Fruit fly (Drosophila melanogaster): ENCODE measurements around the gene CG9215.

CG9215 gene

DNA sequence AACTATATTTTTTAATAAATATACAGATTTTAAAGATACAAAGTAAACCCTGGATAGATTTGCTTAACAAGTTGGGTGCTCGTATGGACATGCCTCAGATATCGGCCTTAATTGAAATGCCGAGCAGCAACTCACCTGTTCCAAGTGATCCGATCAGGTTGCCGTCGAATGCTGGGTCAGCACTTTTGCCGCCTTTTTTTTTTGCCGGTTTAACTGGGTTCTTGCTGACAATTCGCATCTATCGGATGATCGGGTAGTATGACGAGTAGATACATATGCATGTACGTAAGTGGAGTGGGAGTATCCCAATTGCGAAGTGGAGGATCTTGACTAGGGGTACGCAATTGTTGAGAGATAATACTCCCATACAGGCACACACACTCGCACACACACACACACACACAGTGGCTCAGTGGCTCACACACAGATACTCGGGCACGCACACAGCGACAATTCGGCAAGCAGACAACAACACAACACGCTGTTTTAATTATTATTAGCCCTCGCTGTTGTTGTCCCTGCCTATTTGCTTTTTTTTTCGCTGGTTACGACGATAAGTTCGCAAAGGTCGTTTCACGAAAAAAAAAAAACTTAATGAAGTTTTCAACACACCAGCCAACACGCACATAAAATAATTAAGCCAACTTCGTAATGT lies 10.3 kb upstream of the CG9215 start:
- TF ChIP-seq EcR (GFP tag; optimal IDR thresholded peaks at IDR 0.05) (no peak), Dll (optimal IDR thresholded peaks at IDR 0.05) (peak; percentile 31), pan (optimal IDR thresholded peaks at IDR 0.05) (no peak), psq (optimal IDR thresholded peaks at IDR 0.05) (no peak), usp (GFP tag; optimal IDR thresholded peaks at IDR 0.05) (no peak), CG8478 (optimal IDR thresholded peaks at IDR 0.05) (no peak)

DNA sequence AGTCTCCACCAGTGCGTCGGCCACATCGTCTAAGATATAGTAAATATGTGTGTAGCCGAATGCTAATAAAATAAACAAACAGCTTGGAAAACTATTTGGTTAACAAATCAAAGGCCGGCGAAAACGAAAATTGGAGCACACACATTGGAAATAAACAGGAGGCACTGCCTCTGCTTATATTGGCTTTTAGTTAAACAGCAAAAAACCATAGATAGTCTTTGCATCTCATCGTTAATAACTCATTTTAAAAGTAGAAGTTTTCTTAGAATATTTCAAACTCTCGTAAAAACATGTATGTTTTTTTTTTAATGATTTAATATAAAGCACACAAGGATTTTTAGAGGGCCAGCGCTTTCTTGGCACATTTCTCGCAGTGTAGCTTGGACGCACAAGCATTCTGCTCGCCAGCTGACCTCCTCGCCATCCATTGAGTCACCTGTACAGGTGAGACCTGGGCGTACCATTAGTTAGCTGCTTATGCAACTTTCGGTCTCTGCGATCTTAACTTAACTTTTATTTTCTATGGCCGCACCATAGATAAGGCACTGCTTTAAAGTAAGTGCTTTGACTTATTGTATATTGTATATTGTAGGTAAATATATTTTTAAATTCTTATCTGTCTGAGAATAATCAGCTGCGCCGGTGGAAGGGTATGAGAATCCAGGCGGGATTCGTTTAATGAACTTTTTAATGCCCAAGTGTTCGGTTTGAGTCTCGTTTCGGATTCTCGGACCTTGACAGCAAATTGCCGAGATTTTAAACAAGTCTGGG lies 9.2 kb upstream of the CG9215 start:
- no peak for TF ChIP-seq pan (optimal IDR thresholded peaks at IDR 0.05)
- no peak for TF ChIP-seq Dll (optimal IDR thresholded peaks at IDR 0.05)

DNA sequence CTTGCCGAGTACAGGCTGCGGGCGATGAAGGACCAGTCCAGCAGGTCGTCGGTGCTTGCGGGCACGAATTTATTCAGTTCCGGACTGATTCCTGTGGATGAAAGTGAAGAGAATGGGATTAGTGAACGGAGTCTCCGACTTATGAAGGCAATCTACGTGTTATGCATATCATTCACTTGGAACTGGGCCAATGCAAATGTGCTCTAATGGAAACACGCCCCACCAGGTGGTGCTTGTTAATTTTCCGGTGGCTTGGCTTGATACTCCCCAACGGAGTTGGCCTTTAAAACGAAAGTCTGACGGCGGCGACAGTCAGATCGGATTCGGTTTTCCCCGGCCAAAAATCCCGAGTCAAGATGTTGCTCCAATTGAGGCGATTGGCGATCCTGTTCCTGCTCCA lies 4.8 kb upstream of the CG9215 start, which contains the start of gene Alp11:
TSS of gene Alp11 (plus strand) at position 301 of the 400 bp plus-strand sequence.
- TF ChIP-seq EcR (GFP tag; optimal IDR thresholded peaks at IDR 0.05): no peak
- no peak for TF ChIP-seq pan (optimal IDR thresholded peaks at IDR 0.05)
- no peak for TF ChIP-seq Dll (optimal IDR thresholded peaks at IDR 0.05)
- no peak for TF ChIP-seq CG8478 (optimal IDR thresholded peaks at IDR 0.05)
- TF ChIP-seq usp (GFP tag; optimal IDR thresholded peaks at IDR 0.05): no peak
- no peak for TF ChIP-seq psq (optimal IDR thresholded peaks at IDR 0.05)

DNA sequence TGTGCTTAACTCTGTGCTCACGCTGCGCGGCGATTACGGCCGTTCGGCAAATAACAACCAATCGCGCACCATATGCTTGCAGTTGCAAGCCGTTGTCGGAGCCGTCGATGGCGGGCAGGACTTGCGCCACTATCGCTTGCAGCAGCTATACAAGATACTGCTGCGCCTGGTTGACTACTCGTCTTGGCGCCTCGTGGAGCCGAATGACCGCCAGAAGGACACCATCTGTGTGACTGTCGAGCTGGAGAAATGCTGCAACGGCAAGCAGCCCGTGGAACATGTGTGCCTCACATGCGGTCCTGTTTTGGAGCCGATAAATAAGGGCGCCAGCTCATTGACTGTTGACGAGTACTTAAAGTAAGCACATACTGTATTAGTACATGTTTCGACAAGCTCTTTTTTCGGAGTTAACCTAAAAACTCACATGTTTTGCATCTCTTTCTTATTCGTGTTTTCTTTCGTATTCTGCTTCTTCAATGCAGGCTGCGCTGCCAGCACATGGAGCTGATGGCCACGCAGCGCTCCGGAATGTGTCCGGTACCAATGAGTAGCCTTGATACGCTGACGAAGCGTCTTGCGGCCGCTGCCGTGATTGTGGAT lies 1.3 kb upstream of the CG9215 start:
- TF ChIP-seq usp (GFP tag; optimal IDR thresholded peaks at IDR 0.05) (no peak), CG8478 (optimal IDR thresholded peaks at IDR 0.05) (no peak)

DNA sequence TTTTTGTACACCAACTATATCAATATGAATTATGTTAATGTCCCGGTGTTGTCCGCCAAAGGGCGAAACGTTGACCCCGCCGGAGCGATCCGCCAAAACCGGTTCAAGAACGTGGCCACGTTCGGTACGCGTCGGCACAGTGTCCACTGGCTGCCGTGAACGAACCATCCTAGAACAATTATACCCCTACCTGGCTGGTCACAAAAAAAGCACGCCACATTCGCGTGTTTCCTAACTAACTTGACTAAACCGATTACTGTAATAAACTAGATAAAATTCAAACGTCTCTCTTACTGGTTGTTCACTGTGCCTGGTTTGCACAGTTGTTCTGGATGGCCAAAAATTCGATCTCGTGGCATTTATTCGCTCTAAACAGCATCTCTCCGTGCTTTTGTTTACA lies 3.1 kb downstream of the CG9215 start:
- TF ChIP-seq CG8478 (optimal IDR thresholded peaks at IDR 0.05): no peak
- TF ChIP-seq EcR (GFP tag; optimal IDR thresholded peaks at IDR 0.05): no peak
- no peak for TF ChIP-seq pan (optimal IDR thresholded peaks at IDR 0.05)
- TF ChIP-seq psq (optimal IDR thresholded peaks at IDR 0.05): no peak
- no peak for TF ChIP-seq usp (GFP tag; optimal IDR thresholded peaks at IDR 0.05)
- TF ChIP-seq Dll (optimal IDR thresholded peaks at IDR 0.05): no peak

DNA sequence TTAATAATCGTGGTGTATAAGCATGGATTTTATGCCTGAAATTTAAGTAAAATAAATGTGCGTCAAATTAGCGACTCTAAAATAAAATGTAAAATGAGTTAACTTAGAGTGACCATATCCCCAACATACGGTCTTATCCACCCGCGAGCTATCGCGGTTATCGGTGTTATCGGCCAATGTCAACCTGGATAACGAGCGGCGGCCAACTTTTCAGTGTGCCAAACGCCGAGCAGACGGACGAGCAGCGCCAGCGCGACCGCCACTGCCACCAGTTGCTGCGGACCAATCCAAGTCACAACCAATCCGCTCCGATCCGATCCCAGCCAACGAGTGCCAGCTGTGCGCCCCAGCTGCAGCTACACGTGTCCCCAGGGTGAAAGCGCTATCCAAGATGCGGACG lies 4.6 kb downstream of the CG9215 start, which contains the start of the genes cerv and CG7872:
TSS of gene cerv (minus strand) at position 129 of the 400 bp plus-strand sequence.
TSS of gene CG7872 (plus strand) at position 163 of the 400 bp plus-strand sequence.
- TF ChIP-seq usp (GFP tag; optimal IDR thresholded peaks at IDR 0.05) (no peak), EcR (GFP tag; optimal IDR thresholded peaks at IDR 0.05) (no peak), psq (optimal IDR thresholded peaks at IDR 0.05) (no peak), pan (optimal IDR thresholded peaks at IDR 0.05) (no peak), Dll (optimal IDR thresholded peaks at IDR 0.05) (no peak), CG8478 (optimal IDR thresholded peaks at IDR 0.05) (no peak)

DNA sequence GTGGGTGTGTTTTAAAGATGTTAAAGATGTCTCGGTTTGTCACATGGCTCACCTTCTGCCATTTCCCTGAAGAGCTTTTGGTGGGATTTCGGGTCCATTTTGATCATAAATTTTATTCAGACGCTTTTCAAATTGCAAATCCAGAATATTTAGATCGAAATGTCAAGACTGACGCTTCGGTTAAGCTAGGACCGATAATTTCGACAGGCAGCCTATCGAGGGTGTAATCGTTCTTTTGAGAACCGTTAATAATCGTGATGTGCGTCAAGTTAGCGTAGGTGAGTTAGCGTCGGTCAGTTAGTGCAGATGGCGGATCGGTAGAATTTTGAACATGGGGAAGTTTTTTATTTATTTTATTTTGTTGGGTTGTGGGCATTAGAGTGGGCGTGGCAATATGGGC lies 7.1 kb downstream of the CG9215 start, which contains the start of gene CG42299:
TSS of gene CG42299 (minus strand) at position 127 of the 400 bp plus-strand sequence.
- no peak for TF ChIP-seq EcR (GFP tag; optimal IDR thresholded peaks at IDR 0.05)
- TF ChIP-seq psq (optimal IDR thresholded peaks at IDR 0.05): no peak
- no peak for TF ChIP-seq Dll (optimal IDR thresholded peaks at IDR 0.05)
- TF ChIP-seq CG8478 (optimal IDR thresholded peaks at IDR 0.05): no peak
- TF ChIP-seq usp (GFP tag; optimal IDR thresholded peaks at IDR 0.05): no peak
- no peak for TF ChIP-seq pan (optimal IDR thresholded peaks at IDR 0.05)

DNA sequence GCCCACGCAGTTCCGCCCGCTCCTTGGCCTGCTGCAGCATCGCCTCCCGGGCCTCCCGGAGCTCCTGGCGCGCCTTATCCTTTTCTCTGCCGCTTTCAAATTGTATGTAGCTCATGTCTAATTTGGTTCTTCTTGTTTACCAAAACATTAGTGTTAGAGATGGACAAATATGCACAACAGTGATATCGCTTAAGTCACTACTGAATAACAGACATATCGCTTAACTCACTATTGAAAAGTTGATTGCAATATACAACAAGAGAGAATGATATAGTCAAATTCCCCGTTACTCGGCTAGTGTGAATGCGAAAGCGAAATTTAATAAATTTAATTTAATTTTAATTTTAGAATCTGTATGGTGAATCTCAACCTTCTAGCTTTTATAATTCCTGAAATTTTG lies 8.3 kb downstream of the CG9215 start, which contains the start of gene CG9213:
TSS of gene CG9213 (minus strand) at position 152 of the 400 bp plus-strand sequence.
- TF ChIP-seq psq (optimal IDR thresholded peaks at IDR 0.05): no peak
- no peak for TF ChIP-seq usp (GFP tag; optimal IDR thresholded peaks at IDR 0.05)
- no peak for TF ChIP-seq CG8478 (optimal IDR thresholded peaks at IDR 0.05)
- no peak for TF ChIP-seq Dll (optimal IDR thresholded peaks at IDR 0.05)
- TF ChIP-seq EcR (GFP tag; optimal IDR thresholded peaks at IDR 0.05): no peak
- no peak for TF ChIP-seq pan (optimal IDR thresholded peaks at IDR 0.05)

DNA sequence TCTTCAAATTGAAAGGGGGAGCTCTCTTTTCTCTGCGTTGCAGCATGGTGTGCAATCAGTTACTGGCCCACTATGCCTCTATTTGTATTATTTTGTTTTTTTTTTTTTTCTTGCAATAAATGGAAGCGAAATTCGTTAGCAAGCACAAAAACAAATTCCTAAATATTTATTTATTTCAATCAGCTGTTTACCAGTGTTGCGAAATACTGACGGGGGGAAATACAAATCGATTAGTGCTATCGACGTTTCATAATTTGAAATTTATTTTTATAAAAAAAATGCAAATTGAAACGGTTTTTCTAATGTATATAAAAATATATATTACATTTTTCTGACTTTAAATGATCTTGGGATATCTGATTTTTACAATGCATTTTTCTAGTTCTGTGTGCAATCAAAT lies 10.7 kb downstream of the CG9215 start, which contains the start of gene CG15643:
TSS of gene CG15643 (minus strand) at position 211 of the 400 bp plus-strand sequence.
- TF ChIP-seq usp (GFP tag; optimal IDR thresholded peaks at IDR 0.05) (no peak), pan (optimal IDR thresholded peaks at IDR 0.05) (no peak), CG8478 (optimal IDR thresholded peaks at IDR 0.05) (no peak)

DNA sequence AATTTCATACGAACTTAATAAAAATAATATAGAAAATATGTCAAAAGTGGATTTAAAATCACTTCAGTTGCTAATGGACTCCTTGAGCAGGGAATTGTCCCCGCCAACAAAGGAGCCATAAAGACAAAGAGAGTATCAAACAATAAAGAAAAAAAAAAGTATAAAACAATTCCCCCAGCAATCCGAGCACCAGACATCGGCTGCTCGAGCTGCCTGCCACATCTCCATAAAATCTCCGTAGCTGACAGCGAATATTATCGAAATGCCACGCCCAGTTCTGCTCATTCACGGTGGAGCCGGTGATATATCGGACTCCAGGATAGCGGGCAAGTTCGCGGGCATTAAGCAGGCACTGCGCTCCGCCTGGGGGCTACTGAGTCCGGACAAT lies 13.7 kb downstream of the CG9215 start, which contains the start of gene CG7860:
TSS of gene CG7860 (plus strand) at position 11 of the 388 bp plus-strand sequence.
- TF ChIP-seq psq (optimal IDR thresholded peaks at IDR 0.05) (no peak), Dll (optimal IDR thresholded peaks at IDR 0.05) (no peak), usp (GFP tag; optimal IDR thresholded peaks at IDR 0.05) (no peak), EcR (GFP tag; optimal IDR thresholded peaks at IDR 0.05) (no peak), CG8478 (optimal IDR thresholded peaks at IDR 0.05) (no peak), pan (optimal IDR thresholded peaks at IDR 0.05) (no peak)

DNA sequence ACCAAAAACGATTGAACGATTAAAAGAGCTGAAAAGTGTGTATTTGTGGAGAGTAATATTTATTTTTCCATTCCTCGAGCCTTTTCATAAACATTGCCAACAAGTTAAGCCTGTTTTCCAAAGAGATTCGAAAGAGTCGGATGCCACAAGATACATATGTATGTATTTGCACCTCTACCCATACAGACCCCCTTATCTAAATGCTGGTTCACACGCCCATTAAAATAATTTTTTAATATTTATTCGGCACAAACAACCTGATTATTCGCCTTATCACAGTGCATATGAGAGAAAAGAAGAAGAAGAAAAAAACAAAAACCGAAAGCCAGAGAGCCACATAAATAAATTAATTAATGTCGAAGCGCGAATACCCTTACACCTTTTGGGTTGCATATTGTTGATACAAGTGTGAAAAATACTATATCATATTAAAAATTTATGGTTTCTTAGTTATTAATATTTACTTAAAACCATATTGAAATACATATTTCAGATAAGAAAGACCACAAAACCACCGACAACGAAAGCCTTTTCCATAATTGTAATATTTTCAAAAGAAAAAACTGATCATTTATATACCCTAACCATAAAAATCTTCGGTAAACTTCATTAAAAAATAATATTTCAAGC lies 14.2 kb downstream of the CG9215 start:
- TF ChIP-seq EcR (GFP tag; optimal IDR thresholded peaks at IDR 0.05) (no peak), CG8478 (optimal IDR thresholded peaks at IDR 0.05) (no peak), usp (GFP tag; optimal IDR thresholded peaks at IDR 0.05) (no peak), Dll (optimal IDR thresholded peaks at IDR 0.05) (no peak), psq (optimal IDR thresholded peaks at IDR 0.05) (no peak), pan (optimal IDR thresholded peaks at IDR 0.05) (no peak)
